Worm (Caenorhabditis elegans): ENCODE data around the gene srj-5.

Gene srj-5

DNA sequence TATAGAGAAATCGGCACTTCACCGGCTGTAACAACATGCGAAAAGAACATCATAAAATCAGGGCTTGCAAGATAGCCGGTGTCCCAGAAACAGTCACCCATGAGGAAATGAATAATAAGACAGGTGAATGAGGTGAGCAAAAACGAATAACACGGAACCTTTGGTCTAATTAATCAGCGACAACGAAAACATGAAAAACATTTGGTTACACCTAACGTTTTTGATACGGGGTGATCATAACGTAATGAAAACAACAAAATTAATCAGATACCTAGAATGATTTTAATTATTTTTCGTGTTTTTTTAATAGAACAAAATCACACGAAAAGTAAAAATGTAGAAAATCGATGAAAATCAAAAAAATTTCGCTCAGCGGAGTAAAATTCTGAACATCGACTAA, 3.0 kb upstream of the srj-5 start, which contains the start of gene srh-245:
TSS of gene srh-245 (minus strand) at position 101 of the 400 bp plus-strand sequence.
- TF ChIP-seq tbx-8 (GFP tag; optimal IDR thresholded peaks at IDR 0.05), result no peak
- no peak for TF ChIP-seq M03D4.4 (tag; optimal IDR thresholded peaks at IDR 0.05)
- no peak for TF ChIP-seq hlh-1 (tag; optimal IDR thresholded peaks at IDR 0.05)
- TF ChIP-seq unc-39 (tag; optimal IDR thresholded peaks at IDR 0.05), result no peak
- TF ChIP-seq mls-2 (tag; optimal IDR thresholded peaks at IDR 0.05), result no peak
- no peak for TF ChIP-seq nhr-76 (tag; optimal IDR thresholded peaks at IDR 0.05)
- no peak for TF ChIP-seq ces-1 (GFP tag; optimal IDR thresholded peaks at IDR 0.05)
- no peak for TF ChIP-seq elt-3 (tag; optimal IDR thresholded peaks at IDR 0.05)
- TF ChIP-seq nhr-237 (tag; optimal IDR thresholded peaks at IDR 0.05), result no peak
- no peak for TF ChIP-seq mab-5 (tag; optimal IDR thresholded peaks at IDR 0.05)
- TF ChIP-seq flh-1 (GFP tag; optimal IDR thresholded peaks at IDR 0.05), result no peak
- TF ChIP-seq sptf-1 (tag; optimal IDR thresholded peaks at IDR 0.05), result no peak
- TF ChIP-seq sem-2 (GFP tag; optimal IDR thresholded peaks at IDR 0.05), result no peak
- no peak for TF ChIP-seq unc-62 (GFP tag; optimal IDR thresholded peaks at IDR 0.05)
- TF ChIP-seq zip-8 (tag; optimal IDR thresholded peaks at IDR 0.05), result no peak

DNA sequence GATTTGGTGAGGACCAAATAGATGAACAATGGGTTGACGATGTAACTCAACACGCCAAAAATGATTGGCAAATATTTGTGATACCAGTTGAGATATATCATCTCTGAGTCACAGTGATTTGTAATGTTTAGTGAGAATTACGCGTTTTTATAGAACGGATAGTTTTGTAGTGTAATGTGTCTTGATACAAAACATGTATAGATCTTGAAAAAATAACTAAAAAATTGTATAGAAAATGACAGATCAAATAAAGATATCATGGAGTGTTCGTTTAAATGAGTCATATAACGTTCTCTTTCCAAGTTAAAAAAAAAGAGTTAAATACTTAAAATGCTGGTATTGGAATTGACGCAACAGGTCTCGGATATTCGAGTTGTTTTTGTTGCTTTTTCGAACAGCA, 1.6 kb upstream of the srj-5 start, which contains the start of gene srj-6:
TSS of gene srj-6 (minus strand) at position 101 of the 400 bp plus-strand sequence.
- no peak for TF ChIP-seq ceh-43 (GFP tag; optimal IDR thresholded peaks at IDR 0.05)
- TF ChIP-seq zip-8 (tag; optimal IDR thresholded peaks at IDR 0.05), result no peak
- TF ChIP-seq nhr-76 (tag; optimal IDR thresholded peaks at IDR 0.05), result no peak
- no peak for TF ChIP-seq blmp-1 (tag; optimal IDR thresholded peaks at IDR 0.05)
- TF ChIP-seq ham-2 (GFP tag; optimal IDR thresholded peaks at IDR 0.05), result no peak
- TF ChIP-seq sptf-1 (tag; optimal IDR thresholded peaks at IDR 0.05), result no peak

DNA sequence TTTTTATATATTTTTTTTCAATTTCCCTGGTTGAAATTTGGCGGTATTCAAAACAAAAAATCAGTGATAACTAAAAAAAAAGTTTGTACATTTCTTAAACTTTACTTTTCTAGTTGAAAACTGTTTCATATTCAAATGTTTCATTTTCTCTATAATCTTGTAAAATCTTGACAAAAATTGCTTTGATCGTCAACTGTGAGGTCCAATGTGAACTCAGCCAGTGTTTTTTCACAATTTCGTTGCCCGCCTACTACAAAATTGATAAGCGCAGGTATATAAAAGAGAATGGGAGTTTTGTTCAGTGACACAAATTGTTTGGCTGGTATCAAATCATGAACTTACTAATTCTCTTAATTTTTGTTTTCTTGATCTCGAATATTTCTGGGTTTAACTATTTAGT, 6.0 kb downstream of the srj-5 start, which contains the start of gene ugt-42:
TSS of gene ugt-42 (plus strand) at position 301 of the 400 bp plus-strand sequence.
- TF ChIP-seq unc-39 (tag; optimal IDR thresholded peaks at IDR 0.05) (no peak), mep-1 (tag; optimal IDR thresholded peaks at IDR 0.05) (no peak), ceh-39 (tag; optimal IDR thresholded peaks at IDR 0.05) (no peak), sem-2 (GFP tag; optimal IDR thresholded peaks at IDR 0.05) (no peak), nhr-2 (tag; optimal IDR thresholded peaks at IDR 0.05) (no peak), nhr-76 (tag; optimal IDR thresholded peaks at IDR 0.05) (no peak), cnd-1 (tag; optimal IDR thresholded peaks at IDR 0.05) (no peak), sptf-1 (tag; optimal IDR thresholded peaks at IDR 0.05) (no peak), bed-3 (GFP tag; optimal IDR thresholded peaks at IDR 0.05) (no peak), tbx-8 (GFP tag; optimal IDR thresholded peaks at IDR 0.05) (no peak)

DNA sequence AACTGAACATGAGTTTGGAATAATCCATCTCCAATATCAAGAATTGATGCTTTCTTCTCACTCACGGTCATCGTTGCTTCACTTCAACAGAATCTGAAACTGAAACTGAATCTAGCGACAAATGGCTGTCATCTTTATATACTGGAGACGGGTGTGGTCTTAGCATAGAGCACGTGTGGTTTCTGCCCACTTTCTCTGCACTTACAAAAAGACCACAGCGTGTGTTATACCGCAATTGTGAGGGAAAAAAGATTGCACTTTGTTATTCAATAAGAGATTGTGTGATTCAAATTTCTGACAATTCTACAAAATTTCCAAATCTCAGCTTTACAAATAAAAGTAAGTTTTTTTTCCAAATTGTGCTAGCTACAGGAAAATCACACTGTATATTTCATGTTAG, 6.7 kb downstream of the srj-5 start, which contains the start of gene F48G7.12:
TSS of gene F48G7.12 (minus strand) at position 101 of the 400 bp plus-strand sequence.
- no peak for TF ChIP-seq ceh-83 (GFP tag; optimal IDR thresholded peaks at IDR 0.05)
- TF ChIP-seq ces-1 (GFP tag; optimal IDR thresholded peaks at IDR 0.05), result no peak
- TF ChIP-seq nhr-237 (tag; optimal IDR thresholded peaks at IDR 0.05), result no peak
- TF ChIP-seq ceh-39 (tag; optimal IDR thresholded peaks at IDR 0.05), result no peak
- TF ChIP-seq pha-4 (tag; optimal IDR thresholded peaks at IDR 0.05), result no peak
- no peak for TF ChIP-seq ham-2 (GFP tag; optimal IDR thresholded peaks at IDR 0.05)
- no peak for TF ChIP-seq tbx-8 (GFP tag; optimal IDR thresholded peaks at IDR 0.05)
- TF ChIP-seq M03D4.4 (tag; optimal IDR thresholded peaks at IDR 0.05), result no peak
- TF ChIP-seq cnd-1 (tag; optimal IDR thresholded peaks at IDR 0.05), result no peak
- no peak for TF ChIP-seq nhr-76 (tag; optimal IDR thresholded peaks at IDR 0.05)
- TF ChIP-seq elt-1 (tag; optimal IDR thresholded peaks at IDR 0.05; ENCODE audit: borderline replicate concordance, insufficient read depth), result no peak
- no peak for TF ChIP-seq nhr-28 (tag; optimal IDR thresholded peaks at IDR 0.05)
- TF ChIP-seq nhr-12 (tag; optimal IDR thresholded peaks at IDR 0.05), result no peak
- no peak for TF ChIP-seq unc-39 (tag; optimal IDR thresholded peaks at IDR 0.05)
- no peak for TF ChIP-seq ztf-11 (tag; optimal IDR thresholded peaks at IDR 0.05)
- TF ChIP-seq unc-120 (tag; optimal IDR thresholded peaks at IDR 0.05; ENCODE audit: poor library complexity, severe bottlenecking), result no peak
- TF ChIP-seq unc-62 (GFP tag; optimal IDR thresholded peaks at IDR 0.05), result no peak
- TF ChIP-seq bed-3 (GFP tag; optimal IDR thresholded peaks at IDR 0.05), result no peak
- TF ChIP-seq flh-1 (GFP tag; optimal IDR thresholded peaks at IDR 0.05), result no peak

DNA sequence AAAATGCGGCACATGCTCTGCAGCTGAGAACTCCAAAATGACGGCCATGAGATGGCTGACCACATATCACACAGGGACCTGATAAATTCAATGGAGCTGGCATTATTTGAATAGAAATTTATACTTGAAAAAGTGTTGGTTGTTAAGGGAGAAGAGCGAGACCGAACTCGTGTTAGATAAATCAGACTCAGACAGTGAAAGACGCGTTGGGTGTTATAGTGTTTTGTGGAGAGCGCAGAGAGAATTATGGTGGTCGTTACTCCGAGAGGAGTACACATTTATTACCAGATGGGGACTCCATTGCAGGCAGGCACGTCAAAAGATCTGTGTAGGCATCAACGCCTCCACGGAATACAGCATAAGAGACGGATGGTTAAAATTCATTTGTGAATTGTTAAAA, 10.1 kb downstream of the srj-5 start, which contains the start of gene nhr-190:
TSS of gene nhr-190 (minus strand) at position 175 of the 400 bp plus-strand sequence.
- peak; percentile 22 for TF ChIP-seq unc-120 (tag; optimal IDR thresholded peaks at IDR 0.05; ENCODE audit: poor library complexity, severe bottlenecking)
- TF ChIP-seq elt-3 (tag; optimal IDR thresholded peaks at IDR 0.05), result no peak
- peak; percentile 41 for TF ChIP-seq ces-1 (GFP tag; optimal IDR thresholded peaks at IDR 0.05)

All from whole organism, mixed stage, embryonic.